Worm (Caenorhabditis elegans) whole organism, late embryonic: Measurements from ENCODE around the gene ssp-33.

ENCODE experiments used
- C08G9.2 ChIP-seq: sonication (generic microtip); optimal IDR thresholded peaks from 2 replicates; lab custom pipeline; 2016; ENCODE audit warnings: mild to moderate bottlenecking, missing genetic modification characterization, moderate library complexity, missing compliant biosample characterization
- C38D4.7 ChIP-seq: fragments of 200-800 bp; sonication (Bioruptor generic); optimal IDR thresholded peaks from 2 replicates; lab custom pipeline; 2018; ENCODE audit warnings: mild to moderate bottlenecking, missing genetic modification characterization, moderate library complexity, missing compliant biosample characterization
- F13H6.1 ChIP-seq: sonication (generic microtip); optimal IDR thresholded peaks from 2 replicates; lab custom pipeline; 2016; ENCODE audit warnings: missing genetic modification characterization, missing compliant biosample characterization
- K02D7.2 ChIP-seq: sonication (generic microtip); optimal IDR thresholded peaks from 2 replicates; lab custom pipeline; 2017; ENCODE audit warnings: mild to moderate bottlenecking, missing genetic modification characterization, missing compliant biosample characterization
- ahr-1 ChIP-seq: sonication (generic microtip); optimal IDR thresholded peaks from 2 replicates; lab custom pipeline; 2016; ENCODE audit warnings: missing genetic modification characterization, missing compliant biosample characterization
- ceh-14 ChIP-seq: sonication (generic microtip); optimal IDR thresholded peaks from 2 replicates; lab custom pipeline; 2016; ENCODE audit warnings: missing genotype, missing genetic modification characterization, missing compliant biosample characterization
- ceh-18 ChIP-seq: sonication (generic microtip); optimal IDR thresholded peaks from 2 replicates; lab custom pipeline; 2016; ENCODE audit warnings: missing genetic modification characterization, missing compliant biosample characterization
- ceh-19 ChIP-seq: fragments of 200-800 bp; sonication (Bioruptor generic); optimal IDR thresholded peaks from 2 replicates; lab custom pipeline; 2018; ENCODE audit warnings: mild to moderate bottlenecking, missing genetic modification characterization, missing compliant biosample characterization
- ceh-24 ChIP-seq: sonication (generic microtip); optimal IDR thresholded peaks from 2 replicates; lab custom pipeline; 2016; ENCODE audit warnings: mild to moderate bottlenecking, missing genetic modification characterization, missing compliant biosample characterization
- ceh-31 ChIP-seq: sonication (generic microtip); optimal IDR thresholded peaks from 2 replicates; lab custom pipeline; 2016; ENCODE audit warnings: missing genetic modification characterization, missing compliant biosample characterization
- ceh-34 ChIP-seq: sonication (generic microtip); optimal IDR thresholded peaks from 2 replicates; lab custom pipeline; 2016; ENCODE audit warnings: mild to moderate bottlenecking, missing genetic modification characterization, missing compliant biosample characterization
- ceh-48 ChIP-seq: sonication (generic microtip); optimal IDR thresholded peaks from 2 replicates; lab custom pipeline; 2016; ENCODE audit warnings: missing genetic modification characterization, inconsistent platforms, missing compliant biosample characterization
- ceh-6 ChIP-seq: fragments of 200-800 bp; sonication (Bioruptor generic); optimal IDR thresholded peaks from 2 replicates; lab custom pipeline; 2018; ENCODE audit warnings: mild to moderate bottlenecking, missing genetic modification characterization, missing compliant biosample characterization
- che-1 ChIP-seq: sonication (generic microtip); optimal IDR thresholded peaks from 2 replicates; lab custom pipeline; 2016; ENCODE audit warnings: mild to moderate bottlenecking, missing genetic modification characterization, missing compliant biosample characterization
- dmd-4 ChIP-seq: sonication (generic microtip); optimal IDR thresholded peaks from 2 replicates; lab custom pipeline; 2016; ENCODE audit warnings: borderline replicate concordance, missing genetic modification characterization, missing compliant biosample characterization
- elt-2 ChIP-seq: sonication (generic microtip); optimal IDR thresholded peaks from 2 replicates; lab custom pipeline; 2016; ENCODE audit warnings: missing genetic modification reagents, missing genetic modification characterization, missing compliant biosample characterization
- ets-4 ChIP-seq: sonication (generic microtip); optimal IDR thresholded peaks from 2 replicates; lab custom pipeline; 2016; ENCODE audit warnings: missing genetic modification characterization, missing compliant biosample characterization
- fax-1 ChIP-seq: sonication (generic microtip); optimal IDR thresholded peaks from 2 replicates; lab custom pipeline; 2016; ENCODE audit warnings: missing genotype, missing genetic modification characterization, missing compliant biosample characterization
- fkh-10 ChIP-seq: fragments of 150-350 bp; optimal IDR thresholded peaks from 2 replicates; lab custom pipeline; 2014; ENCODE audit warnings: missing biosample characterization, missing genetic modification reagents, missing genetic modification characterization
- fkh-6 ChIP-seq: sonication (generic microtip); optimal IDR thresholded peaks from 2 replicates; lab custom pipeline; 2016; ENCODE audit warnings: missing genetic modification characterization, missing compliant biosample characterization
- gmeb-2 ChIP-seq: sonication (generic microtip); optimal IDR thresholded peaks from 2 replicates; lab custom pipeline; 2016; ENCODE audit warnings: missing genetic modification characterization, inconsistent platforms, missing compliant biosample characterization
- hlh-15 ChIP-seq: sonication (generic microtip); optimal IDR thresholded peaks from 2 replicates; lab custom pipeline; 2016; ENCODE audit warnings: missing genetic modification characterization, missing compliant biosample characterization
- hlh-8 ChIP-seq: sonication (generic microtip); optimal IDR thresholded peaks from 2 replicates; lab custom pipeline; 2016; ENCODE audit warnings: missing genotype, missing genetic modification characterization, missing compliant biosample characterization
- lim-6 ChIP-seq: sonication (generic microtip); optimal IDR thresholded peaks from 2 replicates; lab custom pipeline; 2016; ENCODE audit warnings: missing genetic modification characterization, missing compliant biosample characterization
- lin-11 ChIP-seq: fragments of 200-800 bp; sonication (Bioruptor generic); optimal IDR thresholded peaks from 2 replicates; lab custom pipeline; 2018; ENCODE audit warnings: mild to moderate bottlenecking, missing genetic modification characterization, missing compliant biosample characterization
- madf-2 ChIP-seq: sonication (generic microtip); optimal IDR thresholded peaks from 2 replicates; lab custom pipeline; 2017; ENCODE audit warnings: missing genetic modification characterization, missing compliant biosample characterization
- nhr-11 ChIP-seq: fragments of 150-350 bp; optimal IDR thresholded peaks from 2 replicates; lab custom pipeline; 2014; ENCODE audit warnings: missing biosample characterization, missing genetic modification characterization
- nhr-232 ChIP-seq: sonication (generic microtip); optimal IDR thresholded peaks from 2 replicates; lab custom pipeline; 2016; ENCODE audit warnings: missing genetic modification characterization, missing compliant biosample characterization
- pag-3 ChIP-seq: sonication (generic microtip); optimal IDR thresholded peaks from 2 replicates; lab custom pipeline; 2016; ENCODE audit warnings: missing compliant biosample characterization, missing genetic modification characterization, borderline replicate concordance
- pat-9 ChIP-seq: fragments of 200-800 bp; sonication (Bioruptor generic); optimal IDR thresholded peaks from 2 replicates; lab custom pipeline; 2018; ENCODE audit warnings: mild to moderate bottlenecking, missing genetic modification characterization, moderate library complexity, missing compliant biosample characterization
- pax-1 ChIP-seq: fragments of 150-350 bp; optimal IDR thresholded peaks from 2 replicates; lab custom pipeline; 2014; ENCODE audit warnings: missing biosample characterization, missing genetic modification characterization
- pha-2 ChIP-seq: sonication (generic microtip); optimal IDR thresholded peaks from 2 replicates; lab custom pipeline; 2017; ENCODE audit warnings: mild to moderate bottlenecking, missing genetic modification characterization, missing compliant biosample characterization
- pha-4 ChIP-seq: fragments of 150-350 bp; optimal IDR thresholded peaks from 2 replicates; lab custom pipeline; 2018; ENCODE audit warnings: missing biosample characterization, missing genetic modification reagents, missing genetic modification characterization
- pros-1 ChIP-seq: fragments of 150-350 bp; optimal IDR thresholded peaks from 2 replicates; lab custom pipeline; 2014; ENCODE audit warnings: missing biosample characterization, missing genetic modification reagents, missing genetic modification characterization
- rnt-1 ChIP-seq: sonication (generic microtip); optimal IDR thresholded peaks from 2 replicates; lab custom pipeline; 2016; ENCODE audit warnings: missing genetic modification characterization, missing compliant biosample characterization
- sox-2 ChIP-seq: fragments of 200-800 bp; sonication (Bioruptor generic); IDR thresholded peaks from 2 replicates; pipeline ENCODE4 v1.3.6; 2022; ENCODE audit warnings: missing genetic modification reagents, missing genetic modification characterization, missing compliant biosample characterization
- sox-4 ChIP-seq: sonication (generic microtip); optimal IDR thresholded peaks from 2 replicates; lab custom pipeline; 2017; ENCODE audit warnings: mild to moderate bottlenecking, missing genetic modification characterization, inconsistent platforms, missing compliant biosample characterization
- syd-9 ChIP-seq: sonication (generic microtip); optimal IDR thresholded peaks from 2 replicates; lab custom pipeline; 2016; ENCODE audit warnings: mild to moderate bottlenecking, missing genetic modification characterization, moderate library complexity, missing compliant biosample characterization
- tbx-2 ChIP-seq: sonication (generic microtip); optimal IDR thresholded peaks from 2 replicates; lab custom pipeline; 2016; ENCODE audit warnings: missing genetic modification characterization, missing compliant biosample characterization
- ttx-3 ChIP-seq: sonication (generic microtip); optimal IDR thresholded peaks from 2 replicates; lab custom pipeline; 2016; ENCODE audit warnings: missing genetic modification reagents, missing genetic modification characterization, missing compliant biosample characterization
- unc-42 ChIP-seq: sonication (generic microtip); optimal IDR thresholded peaks from 2 replicates; lab custom pipeline; 2016; ENCODE audit warnings: missing genotype, missing genetic modification characterization, missing compliant biosample characterization
- unc-55 ChIP-seq: sonication (generic microtip); optimal IDR thresholded peaks from 2 replicates; lab custom pipeline; 2017; ENCODE audit warnings: missing biosample characterization, missing genetic modification reagents, missing genetic modification characterization
- zip-5 ChIP-seq: sonication (generic microtip); optimal IDR thresholded peaks from 2 replicates; lab custom pipeline; 2016; ENCODE audit warnings: missing genetic modification characterization, missing compliant biosample characterization
- ztf-16 ChIP-seq: sonication (generic microtip); optimal IDR thresholded peaks from 2 replicates; lab custom pipeline; 2017; ENCODE audit warnings: missing genetic modification characterization, missing compliant biosample characterization

Gene ssp-33

DNA sequence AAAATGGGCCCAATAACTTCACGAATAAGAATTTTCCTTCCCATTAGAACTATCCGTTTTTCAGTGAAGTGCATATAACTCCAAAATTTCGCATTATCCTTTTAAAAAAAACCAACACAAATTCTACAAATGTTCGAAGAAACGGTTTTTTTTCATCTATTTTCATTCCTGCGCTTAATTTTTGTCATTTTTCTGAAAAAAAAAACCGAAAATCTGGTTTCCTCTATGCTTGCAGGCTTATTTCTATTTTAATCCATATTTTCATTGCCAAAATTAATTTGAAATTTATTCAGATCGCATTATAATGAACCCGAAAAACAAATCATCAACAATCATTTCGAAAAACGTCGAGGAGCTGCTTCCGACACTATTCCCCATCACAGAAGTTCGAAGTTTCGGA lies 12.5 kb upstream of the ssp-33 start, which contains the start of gene set-5:
Gene set-5 (plus strand): TSS at position 301 of the 400 bp plus-strand sequence.
- TF ChIP-seq nhr-232, result no peak
- TF ChIP-seq hlh-8 (tag; lab: Kevin White, UChicago), result no peak
- TF ChIP-seq ceh-6 (GFP tag; lab: Kevin White, UChicago), result no peak
- TF ChIP-seq ceh-31 (tag; lab: Kevin White, UChicago), result no peak
- TF ChIP-seq nhr-11 (tag; lab: Kevin White, UChicago), result no peak
- no peak for TF ChIP-seq pat-9 (tag; lab: Kevin White, UChicago)
- no peak for TF ChIP-seq dmd-4 (tag; lab: Kevin White, UChicago)
- TF ChIP-seq ceh-19 (GFP tag; lab: Kevin White, UChicago), result no peak
- no peak for TF ChIP-seq C08G9.2 (tag; lab: Kevin White, UChicago)
- TF ChIP-seq madf-2 (tag; lab: Kevin White, UChicago), result no peak
- no peak for TF ChIP-seq ceh-34 (tag; lab: Kevin White, UChicago)
- TF ChIP-seq elt-2 (tag; lab: Kevin White, UChicago), result no peak
- TF ChIP-seq ceh-18, result no peak
- TF ChIP-seq pha-4, result no peak

- TF ChIP-seq ceh-34 (tag; lab: Kevin White, UChicago) (no peak), F13H6.1 (no peak), pag-3 (no peak), ceh-14 (tag; lab: Kevin White, UChicago) (no peak), C38D4.7 (GFP tag; lab: Kevin White, UChicago) (no peak), unc-42 (tag; lab: Kevin White, UChicago) (no peak), fax-1 (tag; lab: Kevin White, UChicago) (no peak), fkh-10 (GFP tag; lab: Kevin White, UChicago) (no peak), sox-4 (tag; lab: Kevin White, UChicago) (no peak), lin-11 (tag; lab: Kevin White, UChicago) (no peak), hlh-15 (no peak), ets-4 (tag; lab: Kevin White, UChicago) (no peak), K02D7.2 (tag; lab: Kevin White, UChicago) (no peak), pha-2 (no peak), fkh-6 (tag; lab: Kevin White, UChicago) (no peak)
These were observed 3.2 kb upstream of the ssp-33 start, which contains the start of gene R08A2.9 for ce11 chrV:14707958-14708357. R08A2.9 (plus strand) TSS chrV:14708258.

DNA sequence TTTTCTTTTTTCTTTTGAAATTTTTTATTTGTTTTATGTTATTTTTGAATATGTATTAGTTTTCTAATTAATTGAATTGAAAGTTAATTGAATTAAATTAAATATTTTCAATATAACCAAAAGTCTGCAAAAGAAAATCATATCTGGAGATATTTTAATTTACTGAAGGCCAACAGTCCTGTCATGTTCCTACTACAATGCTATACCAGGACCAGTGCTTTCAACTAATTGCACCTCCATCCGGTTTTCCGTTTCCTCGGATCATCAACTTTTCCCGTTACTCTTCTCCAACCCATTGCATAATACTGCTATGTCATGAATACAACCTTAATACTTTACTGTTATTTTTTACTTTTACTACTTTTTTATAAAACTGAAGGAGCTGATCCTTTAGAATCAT lies 1.1 kb downstream of the ssp-33 start, which contains the start of gene R08A2.5:
Gene R08A2.5 (plus strand): TSS at position 301 of the 400 bp plus-strand sequence.
- TF ChIP-seq tbx-2 (tag; lab: Kevin White, UChicago) (no peak), lim-6 (tag; lab: Kevin White, UChicago) (no peak), pax-1 (no peak), ttx-3 (no peak), nhr-11 (tag; lab: Kevin White, UChicago) (no peak), dmd-4 (tag; lab: Kevin White, UChicago) (no peak), elt-2 (tag; lab: Kevin White, UChicago) (no peak), syd-9 (tag; lab: Kevin White, UChicago) (no peak), rnt-1 (tag; lab: Kevin White, UChicago) (no peak), madf-2 (tag; lab: Kevin White, UChicago) (no peak), unc-55 (GFP tag; lab: Kevin White, UChicago) (no peak)

DNA sequence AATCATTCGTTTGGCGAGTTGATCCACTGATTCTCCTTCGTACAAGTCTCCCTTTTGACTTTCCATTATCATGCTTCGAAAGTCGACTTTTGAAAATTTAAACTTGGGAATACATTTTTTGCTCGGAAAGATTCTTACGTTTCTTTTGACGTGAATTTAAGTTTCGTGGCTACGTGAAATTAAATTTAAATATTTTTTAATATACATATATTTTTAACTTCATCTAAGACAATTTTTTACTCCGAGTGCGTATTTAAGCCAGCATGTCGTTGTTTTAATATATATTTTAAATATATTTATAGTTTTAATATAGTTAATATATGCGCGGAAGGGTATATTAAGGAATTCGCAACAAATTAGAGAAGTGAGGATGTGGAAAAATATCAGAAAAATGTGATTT lies 4.4 kb downstream of the ssp-33 start, which contains the start of gene R08A2.2:
Gene R08A2.2 (minus strand): TSS at position 101 of the 400 bp plus-strand sequence.
- TF ChIP-seq lim-6 (tag; lab: Kevin White, UChicago) (no peak), zip-5 (tag; lab: Kevin White, UChicago) (no peak), ceh-6 (GFP tag; lab: Kevin White, UChicago) (no peak), ceh-24 (tag; lab: Kevin White, UChicago) (no peak), ceh-31 (tag; lab: Kevin White, UChicago) (no peak), ets-4 (tag; lab: Kevin White, UChicago) (no peak), pag-3 (no peak), che-1 (tag; lab: Kevin White, UChicago) (no peak), madf-2 (tag; lab: Kevin White, UChicago) (no peak), tbx-2 (tag; lab: Kevin White, UChicago) (no peak), pat-9 (tag; lab: Kevin White, UChicago) (no peak), sox-2 (GFP tag; lab: Robert Waterston, UW) (no peak), pros-1 (tag; lab: Kevin White, UChicago) (no peak), gmeb-2 (tag; lab: Kevin White, UChicago) (no peak), ahr-1 (no peak), rnt-1 (tag; lab: Kevin White, UChicago) (no peak), ztf-16 (no peak), ceh-48 (no peak)
